Worm (Caenorhabditis elegans) whole organism, L4 larva: Measurements from ENCODE around the gene sri-20.

Experiments used
- D1046.2 ChIP-seq: fragments of 200-800 bp; sonication (Bioruptor generic); IDR thresholded peaks from 2 replicates; pipeline ENCODE4 v1.3.6; 2022; ENCODE audit warnings: missing genetic modification characterization, missing compliant biosample characterization
- F26F4.8 ChIP-seq: fragments of 200-800 bp; sonication (Bioruptor generic); conservative IDR thresholded peaks from 2 replicates; pipeline ENCODE4 v1.3.6; 2022; ENCODE audit warnings: missing genetic modification characterization, missing compliant biosample characterization
- F37D6.2 ChIP-seq: sonication (generic microtip); optimal IDR thresholded peaks from 2 replicates; lab custom pipeline; 2016; ENCODE audit warnings: mild to moderate bottlenecking, missing genetic modification characterization, missing compliant biosample characterization
- F44E2.7 ChIP-seq: fragments of 200-800 bp; sonication (Bioruptor generic); IDR thresholded peaks from 2 replicates; pipeline ENCODE4 v2.1.2; 2022; ENCODE audit warnings: missing genetic modification characterization, missing compliant biosample characterization
- ZK546.5 ChIP-seq, 2 experiments: sonication (generic microtip); optimal IDR thresholded peaks; 2 replicates each; lab custom pipeline; 2017; ENCODE audit warnings: missing biosample characterization in 2 of 2, missing genetic modification characterization in 2 of 2
- aha-1 ChIP-seq: fragments of 150-350 bp; peaks from one replicate; lab custom pipeline; 2014; ENCODE audit warnings: missing biosample characterization, missing genetic modification characterization
- ceh-82 ChIP-seq: sonication (generic microtip); optimal IDR thresholded peaks from 2 replicates; lab custom pipeline; 2017; ENCODE audit warnings: missing biosample characterization, missing genetic modification characterization
- ces-1 ChIP-seq: fragments of 150-350 bp; sonication (generic microtip); optimal IDR thresholded peaks from 4 replicates; lab custom pipeline; 2014; ENCODE audit warnings: missing biosample characterization, missing genetic modification reagents, missing genetic modification characterization
- cey-2 ChIP-seq: sonication (generic microtip); optimal IDR thresholded peaks from 3 replicates; lab custom pipeline; 2017; ENCODE audit warnings: missing genetic modification characterization, mild to moderate bottlenecking, missing compliant biosample characterization, antibody characterized with exemption, borderline replicate concordance; ENCODE audit not compliant: insufficient read depth
- daf-16 ChIP-seq, 3 experiments: sonication (generic microtip); optimal IDR thresholded peaks; 2 replicates each; lab custom pipeline; 2016 to 2017; ENCODE audit warnings: missing genetic modification characterization in 3 of 3, missing genetic modification reagents in 3 of 3, mild to moderate bottlenecking in 2 of 3, missing compliant biosample characterization in 2 of 3, missing biosample characterization in 1 of 3, moderate library complexity in 1 of 3
- dmd-6 ChIP-seq: fragments of 200-800 bp; sonication (Bioruptor generic); IDR thresholded peaks from 2 replicates; pipeline ENCODE4 v1.3.6; 2022; ENCODE audit warnings: missing genetic modification reagents, missing genetic modification characterization, missing compliant biosample characterization
- hif-1 ChIP-seq, 2 experiments: sonication (generic microtip); optimal IDR thresholded peaks; 2 replicates each; lab custom pipeline; 2016 to 2017; ENCODE audit warnings: missing compliant biosample characterization in 2 of 2, missing genetic modification characterization in 2 of 2, missing genetic modification reagents in 2 of 2, missing genotype in 2 of 2, mild to moderate bottlenecking in 1 of 2
- lin-13 ChIP-seq: fragments of 150-350 bp; optimal IDR thresholded peaks from 2 replicates; lab custom pipeline; 2014; ENCODE audit warnings: missing biosample characterization, missing genetic modification reagents, missing genetic modification characterization
- lin-29 ChIP-seq: fragments of 200-800 bp; sonication (Bioruptor generic); IDR thresholded peaks from 2 replicates; pipeline ENCODE4 v1.3.6; 2022; ENCODE audit warnings: missing genetic modification reagents, missing genetic modification characterization, missing compliant biosample characterization
- lin-38 ChIP-seq: fragments of 200-800 bp; sonication (Bioruptor generic); IDR thresholded peaks from 2 replicates; pipeline ENCODE4 v1.3.6; 2022; ENCODE audit warnings: missing genetic modification reagents, missing genetic modification characterization, missing compliant biosample characterization
- lir-3 ChIP-seq: sonication (generic microtip); optimal IDR thresholded peaks from 2 replicates; lab custom pipeline; 2016; ENCODE audit warnings: mild to moderate bottlenecking, missing genetic modification characterization, missing compliant biosample characterization
- nhr-237 ChIP-seq: sonication (generic microtip); optimal IDR thresholded peaks from 2 replicates; lab custom pipeline; 2017; ENCODE audit warnings: missing biosample characterization, missing genetic modification characterization
- nhr-25 ChIP-seq: sonication (generic microtip); optimal IDR thresholded peaks from 2 replicates; lab custom pipeline; 2017; ENCODE audit warnings: missing genetic modification characterization, mild to moderate bottlenecking, missing compliant biosample characterization, antibody characterized with exemption, moderate library complexity, borderline replicate concordance; ENCODE audit not compliant: insufficient read depth
- nhr-28 ChIP-seq: fragments of 150-350 bp; optimal IDR thresholded peaks from 2 replicates; lab custom pipeline; 2014; ENCODE audit warnings: missing biosample characterization, missing genetic modification characterization
- nhr-41 ChIP-seq: fragments of 200-800 bp; sonication (Bioruptor generic); IDR thresholded peaks from 2 replicates; pipeline ENCODE4 v1.3.6; 2022; ENCODE audit warnings: missing genetic modification reagents, missing genetic modification characterization, missing compliant biosample characterization
- nhr-42 ChIP-seq: fragments of 200-800 bp; sonication (Bioruptor generic); IDR thresholded peaks from 2 replicates; pipeline ENCODE4 v1.3.6; 2022; ENCODE audit warnings: missing genetic modification characterization, missing compliant biosample characterization
- nhr-48 ChIP-seq: sonication (generic microtip); optimal IDR thresholded peaks from 2 replicates; lab custom pipeline; 2016; ENCODE audit warnings: mild to moderate bottlenecking, missing genetic modification characterization, missing compliant biosample characterization
- nhr-77 ChIP-seq: fragments of 150-350 bp; optimal IDR thresholded peaks from 2 replicates; lab custom pipeline; 2014; ENCODE audit warnings: missing biosample characterization, missing genetic modification characterization
- pha-4 ChIP-seq, 2 experiments: fragments of 150-350 bp in 1 of 2; fragments of 200-800 bp in 1 of 2; sonication (Bioruptor generic) in 1 of 2; IDR thresholded peaks in 1 of 2; optimal IDR thresholded peaks in 1 of 2; 2 replicates each; pipeline versions ENCODE4 v1.3.6 to Lab custom; 2014 to 2022; ENCODE audit warnings: missing genetic modification characterization in 2 of 2, missing genetic modification reagents in 2 of 2, missing biosample characterization in 1 of 2, missing compliant biosample characterization in 1 of 2
- pqm-1 ChIP-seq: sonication (generic microtip); optimal IDR thresholded peaks from 2 replicates; lab custom pipeline; 2017; ENCODE audit warnings: missing biosample characterization, missing genetic modification characterization
- spr-1 ChIP-seq: sonication (generic microtip); optimal IDR thresholded peaks from 2 replicates; lab custom pipeline; 2016; ENCODE audit warnings: mild to moderate bottlenecking, missing genetic modification characterization, missing compliant biosample characterization
- tra-1 ChIP-seq: fragments of 200-800 bp; sonication (Bioruptor generic); IDR thresholded peaks from 2 replicates; pipeline ENCODE4 v1.3.6; 2022; ENCODE audit warnings: missing genetic modification reagents, missing genetic modification characterization, missing compliant biosample characterization
- unc-39 ChIP-seq: sonication (generic microtip); optimal IDR thresholded peaks from 2 replicates; lab custom pipeline; 2017; ENCODE audit warnings: missing biosample characterization, missing genetic modification characterization
- unc-62 ChIP-seq, 3 experiments: fragments of 150-350 bp in 1 of 3; sonication (generic microtip); optimal IDR thresholded peaks in 2 of 3; peaks in 1 of 3; 1 replicate in 1 of 3; 2 replicates in 2 of 3; lab custom pipeline; 2014 to 2017; ENCODE audit warnings: missing biosample characterization in 3 of 3, missing genetic modification characterization in 3 of 3, missing genetic modification reagents in 3 of 3, missing genotype in 1 of 3
- zfp-2 ChIP-seq: sonication (generic microtip); optimal IDR thresholded peaks from 2 replicates; lab custom pipeline; 2016; ENCODE audit warnings: mild to moderate bottlenecking, missing genetic modification characterization, missing compliant biosample characterization
- zfp-3 ChIP-seq: fragments of 200-800 bp; sonication (Bioruptor generic); conservative IDR thresholded peaks from 2 replicates; pipeline ENCODE4 v1.3.6; 2022; ENCODE audit warnings: missing genetic modification reagents, missing genetic modification characterization, missing compliant biosample characterization
- ztf-11 ChIP-seq: fragments of 150-350 bp; optimal IDR thresholded peaks from 2 replicates; lab custom pipeline; 2014; ENCODE audit warnings: missing biosample characterization, missing genetic modification characterization
- ztf-7 ChIP-seq: fragments of 150-350 bp; optimal IDR thresholded peaks from 2 replicates; lab custom pipeline; 2014; ENCODE audit warnings: missing biosample characterization, missing genetic modification characterization

The sri-20 gene

ce11 chrV:10402804-10403203 is 34.4 kb downstream of the sri-20 start, which contains the start of gene F15H10.8:
Gene F15H10.8 (minus strand): TSS chrV:10402904.
- TF ChIP-seq pha-4 (GFP tag; IDR thresholded peaks at IDR 0.05; lab: Robert Waterston, UW) (no peak), pha-4 (tag; optimal IDR thresholded peaks at IDR 0.05; lab: Kevin White, UChicago) (no peak), unc-62 (GFP tag; optimal IDR thresholded peaks at IDR 0.05 in 1 of 2; lab: Kevin White, UChicago) (peak in 1 of 2 experiments; percentile 31), unc-62 (tag; optimal IDR thresholded peaks at IDR 0.05; lab: Kevin White, UChicago) (no peak), nhr-25 (tag; lab: Kevin White, UChicago) (no peak)

ce11 chrV:10404701-10405100 is 36.3 kb downstream of the sri-20 start:
- TF ChIP-seq aha-1 (tag; lab: Kevin White, UChicago) (peak; percentile 43), dmd-6 (GFP tag; lab: Robert Waterston, UW) (peak; percentile 61), pqm-1 (tag; lab: Kevin White, UChicago) (peak; percentile 46), ZK546.5 (tag; optimal IDR thresholded peaks at IDR 0.05; lab: Kevin White, UChicago) (no peak), nhr-28 (tag; lab: Kevin White, UChicago) (peak; percentile 58)

ce11 chrV:10406313-10406712 is 38.0 kb downstream of the sri-20 start, which contains the start of gene F15H10.7:
Gene F15H10.7 (minus strand): TSS chrV:10406413.
- TF ChIP-seq nhr-48 (tag; lab: Kevin White, UChicago) (no peak), cey-2 (no peak), zfp-2 (no peak), tra-1 (no peak), spr-1 (no peak)

- TF ChIP-seq aha-1 (tag; lab: Kevin White, UChicago) (peak; percentile 92), lir-3 (tag; lab: Kevin White, UChicago) (no peak), nhr-41 (no peak)
Measured at ce11 chrV:10410030-10410713, 41.8 kb downstream of the sri-20 start, which contains the start of gene F15H10.12. Gene F15H10.12 (minus strand): TSS chrV:10410080.

- TF ChIP-seq ces-1 (GFP tag; lab: Kevin White, UChicago) (no peak), F26F4.8 (GFP tag; lab: Robert Waterston, UW) (no peak), F37D6.2 (tag; lab: Kevin White, UChicago) (no peak), lir-3 (tag; lab: Kevin White, UChicago) (no peak), D1046.2 (no peak), nhr-77 (tag; lab: Kevin White, UChicago) (no peak), nhr-42 (GFP tag; lab: Robert Waterston, UW) (no peak), F44E2.7 (no peak), nhr-237 (tag; lab: Kevin White, UChicago) (no peak), nhr-25 (tag; lab: Kevin White, UChicago) (no peak)
Measured at ce11 chrV:10414610-10415009, 46.3 kb downstream of the sri-20 start, which contains the start of gene F15H10.9. Gene F15H10.9 (minus strand): TSS chrV:10414710.

ce11 chrV:10416925-10417324 is 48.6 kb downstream of the sri-20 start, which contains the start of gene F15H10.10:
Gene F15H10.10 (minus strand): TSS chrV:10417025.
- TF ChIP-seq lin-29 (GFP tag; lab: Robert Waterston, UW) (no peak), unc-39 (tag; lab: Kevin White, UChicago) (no peak), ceh-82 (no peak), nhr-28 (tag; lab: Kevin White, UChicago) (no peak), nhr-42 (GFP tag; lab: Robert Waterston, UW) (no peak), daf-16 (GFP tag; optimal IDR thresholded peaks at IDR 0.05; lab: Kevin White, UChicago) (no peak), daf-16 (tag; optimal IDR thresholded peaks at IDR 0.05; lab: Kevin White, UChicago) (no peak), zfp-3 (GFP tag; lab: Robert Waterston, UW) (no peak), ztf-11 (tag; lab: Kevin White, UChicago) (no peak), ztf-7 (tag; lab: Kevin White, UChicago) (no peak), hif-1 (tag; optimal IDR thresholded peaks at IDR 0.05; lab: Kevin White, UChicago) (no peak), lin-38 (GFP tag; lab: Robert Waterston, UW) (no peak), lin-13 (GFP tag; lab: Kevin White, UChicago) (no peak)
